ENCODE assay signal across 1 fruit fly cellular context in genomic region chr3R:5127790-5128243, dm6.
TF ChIP-seq lines count a peak whose summit lies in the region.

RabGGTa (plus strand) TSS chr3R:5128087.

TF ChIP-seq in whole organism, embryonic, 481 proteins besides CTCF, POLR2A, EP300 and RAD21 (continued from another document):
- TF ChIP-seq CG3726 (GFP tag; IDR thresholded peaks at IDR 0.05; lab: Robert Waterston, UW) (0 out of 3 replicates have a peak, but pooled peaks have one; percentile 62), unpg (GFP tag; optimal IDR thresholded peaks at IDR 0.05; lab: Kevin White, UChicago) (peak; percentile 77), CG7372 (GFP tag; IDR thresholded peaks at IDR 0.05; lab: Robert Waterston, UW) (peak; percentile 47; the same call in 1 of the 2 replicates), luna (GFP tag; optimal IDR thresholded peaks at IDR 0.05; lab: Kevin White, UChicago) (no peak), CG13624 (GFP tag; optimal IDR thresholded peaks at IDR 0.05; lab: Kevin White, UChicago) (peak; percentile 59), CG9727 (GFP tag; optimal IDR thresholded peaks at IDR 0.05; lab: Kevin White, UChicago) (peak; percentile 64), CG33213 (GFP tag; optimal IDR thresholded peaks at IDR 0.05; lab: Kevin White, UChicago) (peak; percentile 2), gro (GFP tag; optimal IDR thresholded peaks at IDR 0.05; lab: Kevin White, UChicago) (no peak), az2 (GFP tag; optimal IDR thresholded peaks at IDR 0.05; lab: Kevin White, UChicago) (peak; percentile 57), Oaz (GFP tag; IDR thresholded peaks at IDR 0.05; lab: Robert Waterston, UW) (peak; percentile 44), insv (GFP tag; optimal IDR thresholded peaks at IDR 0.05; lab: Kevin White, UChicago) (no peak), CG17359 (tag; optimal IDR thresholded peaks at IDR 0.05; lab: Kevin White, UChicago) (peak; percentile 77), BEAF-32 (GFP tag; optimal IDR thresholded peaks at IDR 0.05; lab: Kevin White, UChicago) (peak; percentile 9), ATbp (GFP tag; optimal IDR thresholded peaks at IDR 0.05; lab: Kevin White, UChicago) (no peak), salm (tag; optimal IDR thresholded peaks at IDR 0.05; lab: Kevin White, UChicago) (no peak), Hr3 (GFP tag; optimal IDR thresholded peaks at IDR 0.05; lab: Kevin White, UChicago) (peak; percentile 74), Blimp-1 (GFP tag; optimal IDR thresholded peaks at IDR 0.05; lab: Kevin White, UChicago) (peak; percentile 58), CG32767 (GFP tag; IDR thresholded peaks at IDR 0.05; lab: Robert Waterston, UW) (0 out of 2 replicates have a peak, but pooled peaks have one; percentile 22), Hmx (GFP tag; optimal IDR thresholded peaks at IDR 0.05; lab: Kevin White, UChicago) (no peak), ab (GFP tag; optimal IDR thresholded peaks at IDR 0.05; lab: Kevin White, UChicago) (no peak), CG7987 (GFP tag; optimal IDR thresholded peaks at IDR 0.05; lab: Kevin White, UChicago) (no peak), da (GFP tag; optimal IDR thresholded peaks at IDR 0.05; lab: Kevin White, UChicago) (no peak), grn (GFP tag; optimal IDR thresholded peaks at IDR 0.05; lab: Kevin White, UChicago) (no peak), gcm (GFP tag; optimal IDR thresholded peaks at IDR 0.05; lab: Kevin White, UChicago) (peak; percentile 60), CG6254 (GFP tag; optimal IDR thresholded peaks at IDR 0.05; lab: Kevin White, UChicago) (peak; percentile 31), inv (GFP tag; IDR thresholded peaks at IDR 0.05; lab: Robert Waterston, UW; ENCODE audit: partially characterized antibody) (no peak), pnt (GFP tag; optimal IDR thresholded peaks at IDR 0.05; lab: Kevin White, UChicago) (peak; percentile 40), CG9797 (GFP tag; optimal IDR thresholded peaks at IDR 0.05; lab: Kevin White, UChicago) (peak; percentile 67), fd96Cb (tag; optimal IDR thresholded peaks at IDR 0.05; lab: Kevin White, UChicago) (peak; percentile 69), CG18011 (GFP tag; optimal IDR thresholded peaks at IDR 0.05; lab: Kevin White, UChicago) (peak; percentile 22), CG17829 (tag; optimal IDR thresholded peaks at IDR 0.05; lab: Kevin White, UChicago) (peak; percentile 72), CG4617 (GFP tag; optimal IDR thresholded peaks at IDR 0.05; lab: Kevin White, UChicago; ENCODE audit: borderline replicate concordance) (peak; percentile 73), CG1024 (GFP tag; IDR thresholded peaks at IDR 0.05; lab: Robert Waterston, UW) (peak; percentile 64; the same call in 1 of the 2 replicates), lab (GFP tag; optimal IDR thresholded peaks at IDR 0.05; lab: Kevin White, UChicago) (peak; percentile 66), fru (optimal IDR thresholded peaks at IDR 0.05; lab: Kevin White, UChicago) (no peak)
